Worm (Caenorhabditis elegans): ENCODE results near the gene C17C3.24.
A peak's percentile ranks its signal among the peaks of the same experiment; 100 is the strongest.

The C17C3.24 gene

ce11 chrII:5579236-5579635, 37.7 kb upstream of the C17C3.24 start:
- no peak for TF ChIP-seq tbx-8 (GFP tag; optimal IDR thresholded peaks at IDR 0.05)
- TF ChIP-seq pha-4 (tag; optimal IDR thresholded peaks at IDR 0.05): peak; percentile 1

- TF ChIP-seq lsy-2 (tag; optimal IDR thresholded peaks at IDR 0.05) (no peak), ztf-11 (tag; optimal IDR thresholded peaks at IDR 0.05) (no peak), ces-1 (GFP tag; optimal IDR thresholded peaks at IDR 0.05) (no peak), pha-4 (tag; optimal IDR thresholded peaks at IDR 0.05) (no peak), sem-2 (GFP tag; optimal IDR thresholded peaks at IDR 0.05) (no peak), nhr-237 (tag; optimal IDR thresholded peaks at IDR 0.05) (no peak), lin-13 (tag; optimal IDR thresholded peaks at IDR 0.05) (no peak), cnd-1 (tag; optimal IDR thresholded peaks at IDR 0.05) (no peak), tbx-8 (GFP tag; optimal IDR thresholded peaks at IDR 0.05) (no peak), nhr-28 (tag; optimal IDR thresholded peaks at IDR 0.05) (no peak), nhr-76 (tag; optimal IDR thresholded peaks at IDR 0.05) (no peak), unc-120 (tag; optimal IDR thresholded peaks at IDR 0.05; ENCODE audit: poor library complexity, severe bottlenecking) (no peak), elt-3 (tag; optimal IDR thresholded peaks at IDR 0.05) (no peak), M03D4.4 (tag; optimal IDR thresholded peaks at IDR 0.05) (no peak), bed-3 (GFP tag; optimal IDR thresholded peaks at IDR 0.05) (no peak), drap-1 (GFP tag; optimal IDR thresholded peaks at IDR 0.05) (no peak)
Measured at ce11 chrII:5578714-5579113, 37.1 kb upstream of the C17C3.24 start.

- TF ChIP-seq nhr-76 (tag; optimal IDR thresholded peaks at IDR 0.05) (no peak), M03D4.4 (tag; optimal IDR thresholded peaks at IDR 0.05) (no peak), ztf-11 (tag; optimal IDR thresholded peaks at IDR 0.05) (no peak), sptf-1 (tag; optimal IDR thresholded peaks at IDR 0.05) (no peak), nhr-2 (tag; optimal IDR thresholded peaks at IDR 0.05) (no peak), unc-62 (GFP tag; optimal IDR thresholded peaks at IDR 0.05) (no peak), ceh-83 (GFP tag; optimal IDR thresholded peaks at IDR 0.05) (no peak), sem-2 (GFP tag; optimal IDR thresholded peaks at IDR 0.05) (no peak), elt-1 (tag; optimal IDR thresholded peaks at IDR 0.05; ENCODE audit: borderline replicate concordance, insufficient read depth) (no peak), snpc-4 (tag; optimal IDR thresholded peaks at IDR 0.05) (no peak), bed-3 (GFP tag; optimal IDR thresholded peaks at IDR 0.05) (no peak), lsy-2 (tag; optimal IDR thresholded peaks at IDR 0.05) (no peak), ces-1 (GFP tag; optimal IDR thresholded peaks at IDR 0.05) (no peak), cnd-1 (tag; optimal IDR thresholded peaks at IDR 0.05) (no peak), hlh-1 (tag; optimal IDR thresholded peaks at IDR 0.05) (no peak), nhr-237 (tag; optimal IDR thresholded peaks at IDR 0.05) (no peak)
Measured at ce11 chrII:5578035-5578434, 36.5 kb upstream of the C17C3.24 start, which contains the start of gene T25E4.1. Gene T25E4.1 (plus strand): TSS chrII:5578335.

- peak; percentile 58 for TF ChIP-seq drap-1 (GFP tag; optimal IDR thresholded peaks at IDR 0.05)
- no peak for TF ChIP-seq unc-39 (tag; optimal IDR thresholded peaks at IDR 0.05)
- TF ChIP-seq unc-120 (tag; optimal IDR thresholded peaks at IDR 0.05; ENCODE audit: poor library complexity, severe bottlenecking): peak; percentile 24
- TF ChIP-seq ceh-83 (GFP tag; optimal IDR thresholded peaks at IDR 0.05): peak; percentile 75
- peak; percentile 68 for TF ChIP-seq sptf-1 (tag; optimal IDR thresholded peaks at IDR 0.05)
- TF ChIP-seq lin-32 (GFP tag; optimal IDR thresholded peaks at IDR 0.05): peak; percentile 28
- TF ChIP-seq flh-1 (GFP tag; optimal IDR thresholded peaks at IDR 0.05): peak; percentile 19
- peak; percentile 50 for TF ChIP-seq ham-2 (GFP tag; optimal IDR thresholded peaks at IDR 0.05)
- no peak for TF ChIP-seq nhr-76 (tag; optimal IDR thresholded peaks at IDR 0.05)
- peak; percentile 21 for TF ChIP-seq sem-2 (GFP tag; optimal IDR thresholded peaks at IDR 0.05)
- no peak for TF ChIP-seq lin-13 (tag; optimal IDR thresholded peaks at IDR 0.05)
- TF ChIP-seq M03D4.4 (tag; optimal IDR thresholded peaks at IDR 0.05): peak; percentile 70
- peak; percentile 48 for TF ChIP-seq cnd-1 (tag; optimal IDR thresholded peaks at IDR 0.05)
Measured at ce11 chrII:5577060-5577459, 35.5 kb upstream of the C17C3.24 start.

ce11 chrII:5574925-5575324, 33.3 kb upstream of the C17C3.24 start:
- TF ChIP-seq sem-2 (GFP tag; optimal IDR thresholded peaks at IDR 0.05) (no peak), nhr-28 (tag; optimal IDR thresholded peaks at IDR 0.05) (no peak), M03D4.4 (tag; optimal IDR thresholded peaks at IDR 0.05) (no peak), ham-2 (GFP tag; optimal IDR thresholded peaks at IDR 0.05) (no peak), snpc-4 (tag; optimal IDR thresholded peaks at IDR 0.05) (no peak)

- TF ChIP-seq unc-39 (tag; optimal IDR thresholded peaks at IDR 0.05): no peak
- TF ChIP-seq nhr-76 (tag; optimal IDR thresholded peaks at IDR 0.05): no peak
- TF ChIP-seq nhr-12 (tag; optimal IDR thresholded peaks at IDR 0.05): no peak
- no peak for TF ChIP-seq unc-120 (tag; optimal IDR thresholded peaks at IDR 0.05; ENCODE audit: poor library complexity, severe bottlenecking)
- TF ChIP-seq tbx-8 (GFP tag; optimal IDR thresholded peaks at IDR 0.05): no peak
- TF ChIP-seq ceh-83 (GFP tag; optimal IDR thresholded peaks at IDR 0.05): no peak
- TF ChIP-seq snpc-4 (tag; optimal IDR thresholded peaks at IDR 0.05): no peak
- no peak for TF ChIP-seq pha-4 (tag; optimal IDR thresholded peaks at IDR 0.05)
- no peak for TF ChIP-seq sem-2 (GFP tag; optimal IDR thresholded peaks at IDR 0.05)
- TF ChIP-seq M03D4.4 (tag; optimal IDR thresholded peaks at IDR 0.05): no peak
- TF ChIP-seq nhr-2 (tag; optimal IDR thresholded peaks at IDR 0.05): no peak
- TF ChIP-seq lsy-2 (tag; optimal IDR thresholded peaks at IDR 0.05): no peak
- no peak for TF ChIP-seq hlh-1 (tag; optimal IDR thresholded peaks at IDR 0.05)
- TF ChIP-seq ham-2 (GFP tag; optimal IDR thresholded peaks at IDR 0.05): no peak
- TF ChIP-seq cnd-1 (tag; optimal IDR thresholded peaks at IDR 0.05): no peak
- no peak for TF ChIP-seq elt-1 (tag; optimal IDR thresholded peaks at IDR 0.05; ENCODE audit: borderline replicate concordance, insufficient read depth)
- no peak for TF ChIP-seq nhr-28 (tag; optimal IDR thresholded peaks at IDR 0.05)
- TF ChIP-seq ztf-11 (tag; optimal IDR thresholded peaks at IDR 0.05): no peak
Measured at ce11 chrII:5572082-5572746, 30.6 kb upstream of the C17C3.24 start.
